Fruit fly (Drosophila melanogaster) whole organism, embryonic: ENCODE data around the gene Zip88E.
A peak's percentile ranks its signal among the peaks of the same experiment; 100 is the strongest.

Source experiments
- Awh ChIP-seq: fragments of 200-800 bp; sonication (Bioruptor generic); IDR thresholded peaks from 2 replicates; pipeline ENCODE4, ENCODE4 v1.3.6; 2022; ENCODE audit warnings: missing biosample characterization, missing genetic modification characterization
- BEAF-32 ChIP-seq: fragments of 200-800 bp; sonication (Bioruptor generic); optimal IDR thresholded peaks from 3 replicates; lab custom pipeline; 2017; ENCODE audit warnings: missing biosample characterization, missing genetic modification characterization, mild to moderate bottlenecking, moderate library complexity, missing genetic modification reagents
- CG10979 ChIP-seq: fragments of 200-800 bp; sonication (Bioruptor generic); optimal IDR thresholded peaks from 2 replicates; lab custom pipeline; 2018; ENCODE audit warnings: missing biosample characterization, mild to moderate bottlenecking, missing genetic modification characterization, moderate library complexity
- CG11504 ChIP-seq: fragments of 200-800 bp; sonication (Bioruptor generic); optimal IDR thresholded peaks from 3 replicates; lab custom pipeline; 2019; ENCODE audit warnings: missing biosample characterization, mild to moderate bottlenecking, missing genetic modification characterization, moderate library complexity
- CG14441 ChIP-seq: fragments of 200-800 bp; sonication (Bioruptor generic); IDR thresholded peaks from 2 replicates; pipeline ENCODE4 v1.3.6; 2022; ENCODE audit warnings: missing biosample characterization, missing genetic modification characterization
- CG14860 ChIP-seq: fragments of 200-800 bp; sonication (Bioruptor generic); IDR thresholded peaks from 3 replicates; pipeline ENCODE4 v1.3.6; 2022; ENCODE audit warnings: missing biosample characterization, missing genetic modification characterization; ENCODE audit not compliant: partially characterized antibody
- CG16779 ChIP-seq: fragments of 200-800 bp; sonication (Bioruptor generic); IDR thresholded peaks from 2 replicates; pipeline ENCODE4 v1.3.6; 2022; ENCODE audit warnings: missing biosample characterization, missing genetic modification characterization
- CG17361 ChIP-seq: fragments of 200-800 bp; sonication (Bioruptor generic); IDR thresholded peaks from 3 replicates; pipeline ENCODE4 v1.3.6; 2022; ENCODE audit warnings: missing biosample characterization, missing genetic modification characterization
- CG17912 ChIP-seq: fragments of 200-800 bp; sonication (Bioruptor generic); optimal IDR thresholded peaks from 2 replicates; lab custom pipeline; 2018; ENCODE audit warnings: missing biosample characterization, mild to moderate bottlenecking, missing genetic modification characterization
- CG18476 ChIP-seq: fragments of 200-800 bp; sonication (Bioruptor generic); optimal IDR thresholded peaks from 2 replicates; lab custom pipeline; 2016; ENCODE audit warnings: missing biosample characterization, mild to moderate bottlenecking, missing genetic modification characterization
- CG2712 ChIP-seq: fragments of 200-800 bp; optimal IDR thresholded peaks from 3 replicates; lab custom pipeline; 2019; ENCODE audit warnings: missing biosample characterization, mild to moderate bottlenecking, missing genetic modification characterization, moderate library complexity
- CG33213 ChIP-seq: fragments of 200-800 bp; sonication (Bioruptor generic); optimal IDR thresholded peaks from 3 replicates; lab custom pipeline; 2016; ENCODE audit warnings: missing biosample characterization, missing genetic modification characterization
- CG3847 ChIP-seq: fragments of 200-800 bp; sonication (Bioruptor generic); IDR thresholded peaks from 2 replicates; pipeline ENCODE4 v1.3.6; 2022; ENCODE audit warnings: missing biosample characterization, missing genetic modification characterization
- CG43689 ChIP-seq: fragments of 200-800 bp; sonication (Bioruptor generic); IDR thresholded peaks from 2 replicates; pipeline ENCODE4 v1.3.6; 2022; ENCODE audit warnings: missing biosample characterization, missing genetic modification characterization
- CG4404 ChIP-seq: fragments of 200-800 bp; sonication (Bioruptor generic); IDR thresholded peaks from 2 replicates; pipeline ENCODE4 v1.3.6; 2022; ENCODE audit warnings: missing biosample characterization, missing genetic modification characterization
- CG4617 ChIP-seq: fragments of 200-800 bp; sonication (Bioruptor generic); optimal IDR thresholded peaks from 3 replicates; lab custom pipeline; 2016; ENCODE audit warnings: missing biosample characterization, missing genetic modification characterization, borderline replicate concordance
- CG6654 ChIP-seq: fragments of 200-800 bp; sonication (Bioruptor generic); optimal IDR thresholded peaks from 2 replicates; lab custom pipeline; 2017; ENCODE audit warnings: missing biosample characterization, mild to moderate bottlenecking, missing genetic modification characterization
- CG6689 ChIP-seq: fragments of 200-800 bp; sonication (Bioruptor generic); IDR thresholded peaks from 2 replicates; pipeline ENCODE4 v1.3.6; 2022; ENCODE audit warnings: missing biosample characterization, missing genetic modification characterization
- CG6813 ChIP-seq: fragments of 200-800 bp; sonication (Bioruptor generic); optimal IDR thresholded peaks from 2 replicates; lab custom pipeline; 2017; ENCODE audit warnings: missing biosample characterization, missing genetic modification characterization, mild to moderate bottlenecking, moderate library complexity, missing genetic modification reagents
- CG8089 ChIP-seq: fragments of 200-800 bp; sonication (Bioruptor generic); optimal IDR thresholded peaks from 3 replicates; lab custom pipeline; 2016; ENCODE audit warnings: missing biosample characterization, missing genetic modification characterization
- CG8478 ChIP-seq: fragments of >200 bp; optimal IDR thresholded peaks from 2 replicates; lab custom pipeline; 2018
- CG8765 ChIP-seq: fragments of 200-800 bp; sonication (Bioruptor generic); IDR thresholded peaks from 2 replicates; pipeline ENCODE4 v1.3.6; 2022; ENCODE audit warnings: missing biosample characterization, missing genetic modification characterization
- Camta ChIP-seq: fragments of 200-800 bp; sonication (Bioruptor generic); optimal IDR thresholded peaks from 2 replicates; lab custom pipeline; 2016; ENCODE audit warnings: missing biosample characterization, missing genetic modification characterization
- CrebB ChIP-seq: fragments of 200-800 bp; sonication (Bioruptor generic); optimal IDR thresholded peaks from 3 replicates; lab custom pipeline; 2018; ENCODE audit warnings: missing biosample characterization, mild to moderate bottlenecking, missing genetic modification characterization
- Doc3 ChIP-seq: fragments of 200-800 bp; sonication (Bioruptor generic); IDR thresholded peaks from 3 replicates; pipeline ENCODE4 v1.3.6; 2022; ENCODE audit warnings: missing biosample characterization, missing genetic modification characterization; ENCODE audit not compliant: partially characterized antibody
- HLH54F ChIP-seq: fragments of 200-800 bp; sonication (Bioruptor generic); optimal IDR thresholded peaks from 3 replicates; lab custom pipeline; 2016; ENCODE audit warnings: missing biosample characterization, missing genetic modification characterization
- Hmr ChIP-seq: fragments of 200-800 bp; sonication (Bioruptor generic); optimal IDR thresholded peaks from 3 replicates; lab custom pipeline; 2017; ENCODE audit warnings: mild to moderate bottlenecking, missing biosample characterization, missing genetic modification reagents, missing genetic modification characterization
- MESR4 ChIP-seq: fragments of 200-800 bp; sonication (Bioruptor generic); optimal IDR thresholded peaks from 2 replicates; lab custom pipeline; 2018; ENCODE audit warnings: missing biosample characterization, mild to moderate bottlenecking, missing genetic modification characterization, moderate library complexity
- Mad ChIP-seq: fragments of 200-800 bp; sonication (Bioruptor generic); optimal IDR thresholded peaks from 2 replicates; lab custom pipeline; 2016; ENCODE audit warnings: missing biosample characterization, missing genetic modification characterization
- Mrtf ChIP-seq: fragments of 200-800 bp; sonication (Bioruptor generic); IDR thresholded peaks from 3 replicates; pipeline ENCODE4 v1.3.6; 2022; ENCODE audit warnings: missing biosample characterization, missing genetic modification characterization
- NK7.1 ChIP-seq: fragments of 200-800 bp; sonication (Bioruptor generic); optimal IDR thresholded peaks from 3 replicates; lab custom pipeline; 2016; ENCODE audit warnings: missing biosample characterization, missing genetic modification characterization
- Pdp1 ChIP-seq, 2 experiments: fragments of 200-800 bp; sonication (Bioruptor generic); optimal IDR thresholded peaks; 3 replicates each; lab custom pipeline; 2016; ENCODE audit warnings: missing biosample characterization in 2 of 2, missing genetic modification characterization in 2 of 2, mild to moderate bottlenecking in 1 of 2, moderate library complexity in 1 of 2
- Sry-δ ChIP-seq: fragments of 200-800 bp; sonication (Bioruptor generic); optimal IDR thresholded peaks from 2 replicates; lab custom pipeline; 2016; ENCODE audit warnings: missing biosample characterization, missing genetic modification characterization
- ac ChIP-seq: fragments of 200-800 bp; sonication (Bioruptor generic); optimal IDR thresholded peaks from 3 replicates; lab custom pipeline; 2017; ENCODE audit warnings: missing biosample characterization, mild to moderate bottlenecking, missing genetic modification characterization
- croc ChIP-seq: fragments of 200-800 bp; sonication (Bioruptor generic); conservative IDR thresholded peaks from 3 replicates; pipeline ENCODE4 v1.3.6; 2022; ENCODE audit warnings: missing biosample characterization, missing genetic modification characterization
- dysf ChIP-seq: fragments of 200-800 bp; sonication (Bioruptor generic); IDR thresholded peaks from 3 replicates; pipeline ENCODE4 v1.3.6; 2022; ENCODE audit warnings: missing biosample characterization, missing genetic modification characterization
- ftz-f1 ChIP-seq: fragments of 200-800 bp; sonication (Bioruptor generic); optimal IDR thresholded peaks from 2 replicates; lab custom pipeline; 2016; ENCODE audit warnings: missing biosample characterization, missing genetic modification characterization
- lab ChIP-seq: fragments of 200-800 bp; sonication (Bioruptor generic); optimal IDR thresholded peaks from 3 replicates; lab custom pipeline; 2017; ENCODE audit warnings: missing biosample characterization, missing genetic modification characterization, mild to moderate bottlenecking, moderate library complexity, missing genetic modification reagents
- mirr ChIP-seq: fragments of 200-800 bp; sonication (Bioruptor generic); optimal IDR thresholded peaks from 3 replicates; lab custom pipeline; 2018; ENCODE audit warnings: missing biosample characterization, mild to moderate bottlenecking, missing genetic modification characterization
- pb ChIP-seq: fragments of 200-800 bp; sonication (Bioruptor generic); optimal IDR thresholded peaks from 3 replicates; lab custom pipeline; 2016; ENCODE audit warnings: missing biosample characterization, missing genetic modification characterization
- rib ChIP-seq: fragments of 200-800 bp; sonication (Bioruptor generic); IDR thresholded peaks from 2 replicates; pipeline ENCODE4 v1.3.6; 2022; ENCODE audit warnings: missing biosample characterization, missing genetic modification characterization
- run ChIP-seq: fragments of 200-800 bp; sonication (Bioruptor generic); optimal IDR thresholded peaks from 3 replicates; lab custom pipeline; 2018; ENCODE audit warnings: missing biosample characterization, mild to moderate bottlenecking, missing genetic modification characterization
- salm ChIP-seq: fragments of 200-800 bp; sonication (Bioruptor generic); optimal IDR thresholded peaks from 2 replicates; lab custom pipeline; 2018; ENCODE audit warnings: missing biosample characterization, mild to moderate bottlenecking, missing genetic modification characterization
- shn ChIP-seq: fragments of 200-800 bp; sonication (Bioruptor generic); optimal IDR thresholded peaks from 3 replicates; lab custom pipeline; 2016; ENCODE audit warnings: missing biosample characterization, missing genetic modification characterization
- tin ChIP-seq: fragments of 200-800 bp; sonication (Bioruptor generic); optimal IDR thresholded peaks from 3 replicates; lab custom pipeline; 2016; ENCODE audit warnings: missing biosample characterization, missing genetic modification characterization
- unc-4 ChIP-seq: fragments of 200-800 bp; sonication (Bioruptor generic); IDR thresholded peaks from 2 replicates; pipeline ENCODE4 v1.3.6; 2022; ENCODE audit warnings: missing biosample characterization, missing genetic modification characterization; ENCODE audit not compliant: partially characterized antibody
- vvl ChIP-seq: fragments of 200-800 bp; sonication (Bioruptor generic); IDR thresholded peaks from 2 replicates; pipeline ENCODE4 v1.3.6; 2022; ENCODE audit warnings: missing biosample characterization, missing genetic modification characterization
- z ChIP-seq: fragments of 200-800 bp; sonication (Bioruptor generic); IDR thresholded peaks from 3 replicates; pipeline ENCODE4 v1.3.6; 2022; ENCODE audit warnings: missing biosample characterization, missing genetic modification characterization
- zen ChIP-seq: fragments of 200-800 bp; sonication (Bioruptor generic); optimal IDR thresholded peaks from 3 replicates; lab custom pipeline; 2018; ENCODE audit warnings: missing biosample characterization, mild to moderate bottlenecking, missing genetic modification characterization, moderate library complexity

Gene Zip88E

dm6 chr3R:15277926-15278869 lies 9.7 kb downstream of the Zip88E start, which contains the start of the genes MRG15 and Tm1:
Gene MRG15, minus strand, starts transcription at chr3R:15278109.
Gene Tm1, plus strand, starts transcription at chr3R:15278220.
- TF ChIP-seq CG14441: no peak
- no peak for TF ChIP-seq Mad (GFP tag; lab: Kevin White, UChicago)
- no peak for TF ChIP-seq CG8478 (lab: Kevin White, UChicago)
- no peak for TF ChIP-seq croc (GFP tag; lab: Robert Waterston, UW)
- TF ChIP-seq Awh (GFP tag; lab: Robert Waterston, UW): no peak
- no peak for TF ChIP-seq NK7.1 (GFP tag; lab: Kevin White, UChicago)
- TF ChIP-seq Mrtf: no peak
- 0 out of 3 replicates have a peak, but pooled peaks have one; percentile 10 for TF ChIP-seq CG17361 (GFP tag; lab: Robert Waterston, UW)
- TF ChIP-seq rib: no peak
- TF ChIP-seq CG43689 (GFP tag; lab: Robert Waterston, UW): no peak
- peak; percentile 1 for TF ChIP-seq HLH54F
- no peak for TF ChIP-seq dysf (GFP tag; lab: Robert Waterston, UW)
- TF ChIP-seq CG6689 (GFP tag; lab: Robert Waterston, UW): no peak
- TF ChIP-seq CrebB (tag; lab: Kevin White, UChicago): no peak
- TF ChIP-seq pb: no peak
- no peak for TF ChIP-seq CG17912 (GFP tag; lab: Kevin White, UChicago)
- no peak for TF ChIP-seq run (tag; lab: Kevin White, UChicago)
- no peak for TF ChIP-seq CG8765
- TF ChIP-seq CG2712 (tag; lab: Kevin White, UChicago): no peak
- no peak for TF ChIP-seq Camta (GFP tag; lab: Kevin White, UChicago)
- no peak for TF ChIP-seq tin (GFP tag; lab: Kevin White, UChicago)
- TF ChIP-seq CG33213 (GFP tag; lab: Kevin White, UChicago): no peak
- TF ChIP-seq Doc3 (GFP tag; lab: Robert Waterston, UW): peak; percentile 70
- no peak for TF ChIP-seq shn (GFP tag; lab: Kevin White, UChicago)
- TF ChIP-seq CG8089 (GFP tag; lab: Kevin White, UChicago): no peak
- TF ChIP-seq Pdp1 (GFP tag; optimal IDR thresholded peaks at IDR 0.05; lab: Kevin White, UChicago): peak in 1 of 2 experiments; percentile 95
- TF ChIP-seq z: no peak
- no peak for TF ChIP-seq lab
- peak; percentile 14 for TF ChIP-seq ftz-f1 (GFP tag; lab: Kevin White, UChicago)
- TF ChIP-seq unc-4 (GFP tag; lab: Robert Waterston, UW): peak; percentile 70
- no peak for TF ChIP-seq CG16779 (GFP tag; lab: Robert Waterston, UW)
- TF ChIP-seq salm (tag; lab: Kevin White, UChicago): no peak
- peak; percentile 31; the same call in 1 of the 2 replicates for TF ChIP-seq CG3847
- peak; percentile 49 for TF ChIP-seq MESR4 (GFP tag; lab: Kevin White, UChicago)
- peak; percentile 78 for TF ChIP-seq BEAF-32 (GFP tag; lab: Kevin White, UChicago)
- no peak for TF ChIP-seq Hmr
- no peak for TF ChIP-seq CG6654
- peak; percentile 51 for TF ChIP-seq CG4617 (GFP tag; lab: Kevin White, UChicago)
- peak; percentile 53; the same call in 2 of the 3 replicates for TF ChIP-seq CG14860 (GFP tag; lab: Robert Waterston, UW)
- TF ChIP-seq zen: peak; percentile 77
- no peak for TF ChIP-seq mirr (GFP tag; lab: Kevin White, UChicago)
- TF ChIP-seq Sry-δ (GFP tag; lab: Kevin White, UChicago): peak; percentile 37
- TF ChIP-seq CG11504 (tag; lab: Kevin White, UChicago): no peak
- TF ChIP-seq CG10979 (tag; lab: Kevin White, UChicago): no peak
- no peak for TF ChIP-seq CG4404 (GFP tag; lab: Robert Waterston, UW)
- no peak for TF ChIP-seq CG18476 (GFP tag; lab: Kevin White, UChicago)
- TF ChIP-seq vvl (GFP tag; lab: Robert Waterston, UW): peak; percentile 27; the same call in 1 of the 2 replicates
- no peak for TF ChIP-seq ac (GFP tag; lab: Kevin White, UChicago)
- no peak for TF ChIP-seq CG6813 (GFP tag; lab: Kevin White, UChicago)
